Fruit fly (Drosophila melanogaster) S2 (cell line): ENCODE data around the gene CG42307.

ENCODE experiments used
- CG8478 ChIP-seq: fragments of >200 bp; optimal IDR thresholded peaks from 2 replicates; lab custom pipeline; 2018
- CTCF ChIP-seq, 2 experiments: fragments of >200 bp; optimal IDR thresholded peaks; 2 replicates each; lab custom pipeline; 2018

CG42307 gene

dm6 chr3L:7328567-7329253 is at the start of gene CG42307, which contains the start of the genes mrva and mus312:
Gene CG42307 (plus strand): TSS chr3L:7329132.
Gene mrva (minus strand): TSS chr3L:7328842.
Gene mus312 (plus strand): TSS chr3L:7329132.
- TF ChIP-seq CG8478 (lab: Kevin White, UChicago) (no peak), CTCF (optimal IDR thresholded peaks at IDR 0.05; lab: Kevin White, UChicago) (no peak)

- TF ChIP-seq CTCF (optimal IDR thresholded peaks at IDR 0.05; lab: Kevin White, UChicago) (no peak), CG8478 (lab: Kevin White, UChicago) (no peak)
These were observed 45.4 kb upstream of the CG42307 start for dm6 chr3L:7283541-7283940.

dm6 chr3L:7300660-7301059 is 28.3 kb upstream of the CG42307 start:
- TF ChIP-seq CG8478 (lab: Kevin White, UChicago), result no peak
- TF ChIP-seq CTCF (optimal IDR thresholded peaks at IDR 0.05; lab: Kevin White, UChicago), result no peak

- TF ChIP-seq CTCF (optimal IDR thresholded peaks at IDR 0.05; lab: Kevin White, UChicago) (no peak), CG8478 (lab: Kevin White, UChicago) (no peak)
These were observed 16.2 kb upstream of the CG42307 start, which contains the start of gene unc-13-4A for dm6 chr3L:7312754-7313153. Gene unc-13-4A (minus strand): TSS chr3L:7312896.

dm6 chr3L:7313559-7314132 is 15.3 kb upstream of the CG42307 start:
- no peak for TF ChIP-seq CG8478 (lab: Kevin White, UChicago)
- no peak for TF ChIP-seq CTCF (optimal IDR thresholded peaks at IDR 0.05; lab: Kevin White, UChicago)

- TF ChIP-seq CG8478 (lab: Kevin White, UChicago) (no peak), CTCF (optimal IDR thresholded peaks at IDR 0.05; lab: Kevin White, UChicago) (no peak)
These were observed 14.8 kb upstream of the CG42307 start for dm6 chr3L:7314133-7314532.

dm6 chr3L:7319768-7320167 is 9.2 kb upstream of the CG42307 start, which contains the start of gene CG8607:
Gene CG8607 (plus strand): TSS chr3L:7320068.
- no peak for TF ChIP-seq CTCF (optimal IDR thresholded peaks at IDR 0.05; lab: Kevin White, UChicago)
- no peak for TF ChIP-seq CG8478 (lab: Kevin White, UChicago)

- TF ChIP-seq CTCF (optimal IDR thresholded peaks at IDR 0.05; lab: Kevin White, UChicago), result no peak
- TF ChIP-seq CG8478 (lab: Kevin White, UChicago), result no peak
These were observed 5.6 kb upstream of the CG42307 start, which contains the start of the genes RhoGEF4 and Rint1 for dm6 chr3L:7323348-7323747. Gene RhoGEF4 (minus strand): TSS chr3L:7323411. Gene Rint1 (plus strand): TSS chr3L:7323619.

- TF ChIP-seq CTCF (optimal IDR thresholded peaks at IDR 0.05; lab: Kevin White, UChicago), result no peak
- no peak for TF ChIP-seq CG8478 (lab: Kevin White, UChicago)
These were observed 2.3 kb upstream of the CG42307 start for dm6 chr3L:7326676-7327075.

dm6 chr3L:7334990-7335389 is 6.1 kb downstream of the CG42307 start, which contains the start of the genes wrm1 and wrm2:
Gene wrm1 (minus strand): TSS chr3L:7335226.
Gene wrm2 (minus strand): TSS chr3L:7335226.
- TF ChIP-seq CTCF (optimal IDR thresholded peaks at IDR 0.05; lab: Kevin White, UChicago), result no peak
- TF ChIP-seq CG8478 (lab: Kevin White, UChicago), result no peak

dm6 chr3L:7338786-7339185 is 9.9 kb downstream of the CG42307 start:
- no peak for TF ChIP-seq CG8478 (lab: Kevin White, UChicago)
- no peak for TF ChIP-seq CTCF (optimal IDR thresholded peaks at IDR 0.05; lab: Kevin White, UChicago)

- no peak for TF ChIP-seq CTCF (optimal IDR thresholded peaks at IDR 0.05; lab: Kevin White, UChicago)
- no peak for TF ChIP-seq CG8478 (lab: Kevin White, UChicago)
These were observed 10.3 kb downstream of the CG42307 start, which contains the start of the genes lark and eco for dm6 chr3L:7339216-7339742. Gene lark (plus strand): TSS chr3L:7339266. Gene eco (minus strand): TSS chr3L:7339340.

dm6 chr3L:7344001-7344400 is 15.1 kb downstream of the CG42307 start:
- TF ChIP-seq CTCF (optimal IDR thresholded peaks at IDR 0.05; lab: Kevin White, UChicago) (no peak), CG8478 (lab: Kevin White, UChicago) (no peak)

- TF ChIP-seq CTCF (optimal IDR thresholded peaks at IDR 0.05; lab: Kevin White, UChicago) (no peak), CG8478 (lab: Kevin White, UChicago) (no peak)
These were observed 16.1 kb downstream of the CG42307 start, which contains the start of gene Cln7 for dm6 chr3L:7344965-7345427. Gene Cln7 (minus strand): TSS chr3L:7345183.

- TF ChIP-seq CG8478 (lab: Kevin White, UChicago), result no peak
- TF ChIP-seq CTCF (optimal IDR thresholded peaks at IDR 0.05; lab: Kevin White, UChicago), result no peak
These were observed 18.0 kb downstream of the CG42307 start, which contains the start of gene CG14834 for dm6 chr3L:7346951-7347350. Gene CG14834 (minus strand): TSS chr3L:7347123.
